Fruit fly (Drosophila melanogaster) Kc167 (cell line): Measurements from ENCODE around the gene CG11342.

ENCODE experiments used
- Sin3A ChIP-seq: fragments of >200 bp; optimal IDR thresholded peaks from 2 replicates; lab custom pipeline; 2018; ENCODE audit warnings: missing external identifiers
- h ChIP-seq: fragments of >200 bp; optimal IDR thresholded peaks from 3 replicates; lab custom pipeline; 2018; ENCODE audit warnings: missing external identifiers
- psq ChIP-seq: fragments of >200 bp; optimal IDR thresholded peaks from 2 replicates; lab custom pipeline; 2017; ENCODE audit warnings: missing external identifiers
- ttk ChIP-seq: sonication (Bioruptor generic); optimal IDR thresholded peaks from 2 replicates; lab custom pipeline; 2017; ENCODE audit warnings: missing external identifiers

- TF ChIP-seq ttk (lab: Kevin White, UChicago) (no peak), psq (lab: Kevin White, UChicago) (no peak), Sin3A (lab: Kevin White, UChicago) (no peak), h (lab: Kevin White, UChicago) (no peak)
These were observed 38.7 kb upstream of the CG11342 start, which contains the start of gene CG15019 for dm6 chr3L:4405922-4406321.
